1 fruit fly cellular context compared by ENCODE assay signal in the genomic region with DNA sequence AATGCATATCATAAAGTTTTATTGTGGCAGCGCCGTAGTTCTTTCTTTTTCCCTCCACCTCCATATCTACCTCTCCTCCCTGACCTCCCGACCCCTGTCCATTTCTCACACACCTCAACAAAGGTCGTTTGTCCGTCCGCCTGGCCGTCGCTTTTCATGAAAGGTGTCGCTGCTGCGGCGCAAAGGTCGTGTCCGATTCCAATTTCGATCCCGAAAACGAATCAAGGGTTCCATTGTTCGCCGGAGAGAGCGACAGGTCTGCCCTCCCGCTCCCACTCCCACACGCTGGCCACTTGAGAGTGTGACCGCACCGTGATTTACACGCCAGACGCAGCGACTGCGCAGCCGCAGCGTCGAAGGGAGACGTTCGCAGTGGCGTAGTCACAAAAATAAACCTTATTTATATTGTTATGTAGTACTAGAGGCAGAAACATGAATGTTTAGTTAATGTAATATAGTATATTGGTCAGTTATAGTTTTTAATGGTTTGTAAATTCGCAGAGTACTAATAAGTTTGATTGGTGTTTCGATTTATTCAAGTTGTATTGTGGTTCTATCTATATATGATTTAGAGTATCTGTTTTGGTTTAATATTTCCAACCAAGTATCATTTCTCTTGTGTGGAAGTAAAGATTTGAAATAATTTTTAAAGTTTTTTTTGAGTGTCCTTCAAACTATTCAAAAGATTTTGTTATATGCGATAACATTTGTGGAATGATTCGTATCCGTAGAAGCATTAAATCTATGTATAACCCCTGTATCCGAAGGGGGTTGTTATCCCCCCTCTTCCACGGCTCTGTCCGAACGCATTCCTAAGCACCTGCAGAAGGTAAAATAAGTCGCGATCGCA.
TF ChIP-seq lines count a peak whose summit lies in the region.

No protein-coding gene starts in this region.

TF ChIP-seq in whole organism, embryonic, 481 proteins besides CTCF, POLR2A, EP300 and RAD21 (continued from another document and continues in another):
- no peak for TF ChIP-seq CG1024 (GFP tag; IDR thresholded peaks at IDR 0.05; lab: Robert Waterston, UW)
- no peak for TF ChIP-seq fd64A (GFP tag; optimal IDR thresholded peaks at IDR 0.05; lab: Kevin White, UChicago)
- TF ChIP-seq CG16815 (GFP tag; optimal IDR thresholded peaks at IDR 0.05; lab: Kevin White, UChicago) = peak; percentile 75
- TF ChIP-seq Sry-δ (GFP tag; optimal IDR thresholded peaks at IDR 0.05; lab: Kevin White, UChicago) = no peak
- TF ChIP-seq ap (GFP tag; IDR thresholded peaks at IDR 0.05; lab: Robert Waterston, UW) = no peak
- TF ChIP-seq Dad (GFP tag; optimal IDR thresholded peaks at IDR 0.05; lab: Kevin White, UChicago) = peak; percentile 2
- TF ChIP-seq CG15073 (GFP tag; optimal IDR thresholded peaks at IDR 0.05; lab: Kevin White, UChicago) = no peak
- TF ChIP-seq phol (tag; optimal IDR thresholded peaks at IDR 0.05; lab: Kevin White, UChicago) = peak; percentile 65
- TF ChIP-seq Kr (GFP tag; optimal IDR thresholded peaks at IDR 0.05; lab: Kevin White, UChicago) = peak; percentile 45
- TF ChIP-seq croc (GFP tag; conservative IDR thresholded peaks at IDR 0.05; lab: Robert Waterston, UW) = peak; percentile 19; the same call in 1 of the 3 replicates
- peak; percentile 52 for TF ChIP-seq cato (GFP tag; optimal IDR thresholded peaks at IDR 0.05; lab: Kevin White, UChicago; ENCODE audit: borderline replicate concordance)
- peak; percentile 63 for TF ChIP-seq CG12236 (GFP tag; optimal IDR thresholded peaks at IDR 0.05; lab: Kevin White, UChicago)
- TF ChIP-seq CG16813 (GFP tag; IDR thresholded peaks at IDR 0.05; lab: Robert Waterston, UW; ENCODE audit: partially characterized antibody) = no peak
- no peak for TF ChIP-seq CG3281 (GFP tag; optimal IDR thresholded peaks at IDR 0.05; lab: Kevin White, UChicago)
- no peak for TF ChIP-seq cwo (GFP tag; optimal IDR thresholded peaks at IDR 0.05; lab: Kevin White, UChicago)
- peak; percentile 75 for TF ChIP-seq tio (GFP tag; optimal IDR thresholded peaks at IDR 0.05; lab: Kevin White, UChicago)
- peak; percentile 81 for TF ChIP-seq CG14710 (tag; optimal IDR thresholded peaks at IDR 0.05; lab: Kevin White, UChicago)
- peak; percentile 46 for TF ChIP-seq da (GFP tag; optimal IDR thresholded peaks at IDR 0.05; lab: Kevin White, UChicago)
- peak; percentile 69 for TF ChIP-seq CG12391 (tag; optimal IDR thresholded peaks at IDR 0.05; lab: Kevin White, UChicago)
- TF ChIP-seq CG18011 (GFP tag; optimal IDR thresholded peaks at IDR 0.05; lab: Kevin White, UChicago) = no peak
- TF ChIP-seq CG10654 (GFP tag; optimal IDR thresholded peaks at IDR 0.05; lab: Kevin White, UChicago) = peak; percentile 24
- TF ChIP-seq H2.0 (GFP tag; IDR thresholded peaks at IDR 0.05; lab: Robert Waterston, UW) = peak; percentile 23; the same call in 1 of the 2 replicates
- TF ChIP-seq CG2202 (tag; optimal IDR thresholded peaks at IDR 0.05; lab: Kevin White, UChicago) = peak; percentile 57
- TF ChIP-seq ci (GFP tag; IDR thresholded peaks at IDR 0.05; lab: Robert Waterston, UW) = 0 out of 3 replicates have a peak, but pooled peaks have one; percentile 36
- TF ChIP-seq dm (GFP tag; optimal IDR thresholded peaks at IDR 0.05; lab: Kevin White, UChicago) = peak; percentile 18
- TF ChIP-seq repo (GFP tag; optimal IDR thresholded peaks at IDR 0.05; lab: Kevin White, UChicago) = peak; percentile 14
- peak; percentile 58 for TF ChIP-seq Antp (GFP tag; optimal IDR thresholded peaks at IDR 0.05; lab: Kevin White, UChicago)
- no peak for TF ChIP-seq CG31441 (GFP tag; IDR thresholded peaks at IDR 0.05; lab: Robert Waterston, UW)
- no peak for TF ChIP-seq CG12299 (tag; optimal IDR thresholded peaks at IDR 0.05; lab: Kevin White, UChicago)
- peak; percentile 98 for TF ChIP-seq CG15479 (GFP tag; optimal IDR thresholded peaks at IDR 0.05; lab: Kevin White, UChicago)
- peak; percentile 4 for TF ChIP-seq CG3407 (GFP tag; optimal IDR thresholded peaks at IDR 0.05; lab: Kevin White, UChicago)
- TF ChIP-seq inv (GFP tag; IDR thresholded peaks at IDR 0.05; lab: Robert Waterston, UW; ENCODE audit: partially characterized antibody) = 0 out of 2 replicates have a peak, but pooled peaks have one; percentile 12
- no peak for TF ChIP-seq Ada2b (GFP tag; IDR thresholded peaks at IDR 0.05; lab: Robert Waterston, UW)
- TF ChIP-seq CG6813 (GFP tag; optimal IDR thresholded peaks at IDR 0.05; lab: Kevin White, UChicago) = peak; percentile 4
- TF ChIP-seq lola (GFP tag; optimal IDR thresholded peaks at IDR 0.05; lab: Kevin White, UChicago) = peak in 1 of 3 experiments; percentile 93
- peak; percentile 9 for TF ChIP-seq nom (GFP tag; optimal IDR thresholded peaks at IDR 0.05; lab: Kevin White, UChicago)
- TF ChIP-seq YL-1 (GFP tag; optimal IDR thresholded peaks at IDR 0.05; lab: Kevin White, UChicago) = no peak
- peak; percentile 4 to 97 for TF ChIP-seq tll (GFP tag; optimal IDR thresholded peaks at IDR 0.05; lab: Kevin White, UChicago)
- TF ChIP-seq CG5953 (GFP tag; IDR thresholded peaks at IDR 0.05; lab: Robert Waterston, UW) = 0 out of 2 replicates have a peak, but pooled peaks have one; percentile 32
- TF ChIP-seq Rx (GFP tag; IDR thresholded peaks at IDR 0.05; lab: Robert Waterston, UW) = no peak
- TF ChIP-seq corto (GFP tag; optimal IDR thresholded peaks at IDR 0.05; lab: Kevin White, UChicago) = no peak
- peak; percentile 57 for TF ChIP-seq pros (GFP tag; optimal IDR thresholded peaks at IDR 0.05; lab: Kevin White, UChicago)
- peak; percentile 31 for TF ChIP-seq ATbp (GFP tag; optimal IDR thresholded peaks at IDR 0.05; lab: Kevin White, UChicago)
- TF ChIP-seq ara (GFP tag; IDR thresholded peaks at IDR 0.05; lab: Robert Waterston, UW) = peak; percentile 58; the same call in 1 of the 2 replicates
- TF ChIP-seq Ets65A (GFP tag; lab: Kevin White, UChicago) = peak; percentile 55
- TF ChIP-seq E2f2 (GFP tag; IDR thresholded peaks at IDR 0.05; lab: Robert Waterston, UW) = no peak
- peak; percentile 66 for TF ChIP-seq CG1602 (GFP tag; optimal IDR thresholded peaks at IDR 0.05; lab: Kevin White, UChicago)
- no peak for TF ChIP-seq pita (GFP tag; optimal IDR thresholded peaks at IDR 0.05; lab: Kevin White, UChicago)
- TF ChIP-seq cad (GFP tag; optimal IDR thresholded peaks at IDR 0.05; lab: Kevin White, UChicago) = peak; percentile 98
- TF ChIP-seq emc (GFP tag; optimal IDR thresholded peaks at IDR 0.05; lab: Kevin White, UChicago) = no peak
- no peak for TF ChIP-seq Lhr (GFP tag; optimal IDR thresholded peaks at IDR 0.05; lab: Kevin White, UChicago)
- no peak for TF ChIP-seq Doc2 (GFP tag; IDR thresholded peaks at IDR 0.05; lab: Robert Waterston, UW)
- peak; percentile 29; the same call in 1 of the 3 replicates for TF ChIP-seq ase (GFP tag; IDR thresholded peaks at IDR 0.05; lab: Robert Waterston, UW)
- no peak for TF ChIP-seq Hmx (GFP tag; optimal IDR thresholded peaks at IDR 0.05; lab: Kevin White, UChicago)
- TF ChIP-seq ssp (GFP tag; IDR thresholded peaks at IDR 0.05; lab: Robert Waterston, UW) = 0 out of 2 replicates have a peak, but pooled peaks have one; percentile 15
- no peak for TF ChIP-seq gcm2 (GFP tag; optimal IDR thresholded peaks at IDR 0.05; lab: Kevin White, UChicago)
- TF ChIP-seq org-1 (GFP tag; optimal IDR thresholded peaks at IDR 0.05; lab: Kevin White, UChicago) = peak; percentile 46
- peak; percentile 63 for TF ChIP-seq D19A (tag; optimal IDR thresholded peaks at IDR 0.05; lab: Kevin White, UChicago)
- no peak for TF ChIP-seq NK7.1 (GFP tag; optimal IDR thresholded peaks at IDR 0.05; lab: Kevin White, UChicago)
- peak; percentile 34 for TF ChIP-seq CG10366 (GFP tag; IDR thresholded peaks at IDR 0.05; lab: Robert Waterston, UW)
- no peak for TF ChIP-seq nau (GFP tag; optimal IDR thresholded peaks at IDR 0.05; lab: Kevin White, UChicago)
- peak; percentile 78 for TF ChIP-seq CoRest (tag; optimal IDR thresholded peaks at IDR 0.05; lab: Kevin White, UChicago)
- peak; percentile 36 for TF ChIP-seq ems (GFP tag; optimal IDR thresholded peaks at IDR 0.05; lab: Kevin White, UChicago)
- peak; percentile 77 for TF ChIP-seq CG17829 (tag; optimal IDR thresholded peaks at IDR 0.05; lab: Kevin White, UChicago)
- no peak for TF ChIP-seq CG5180 (GFP tag; optimal IDR thresholded peaks at IDR 0.05; lab: Kevin White, UChicago)
- 0 out of 3 replicates have a peak, but pooled peaks have one; percentile 31 for TF ChIP-seq CG11093 (GFP tag; IDR thresholded peaks at IDR 0.05; lab: Robert Waterston, UW)
- TF ChIP-seq sisA (GFP tag; IDR thresholded peaks at IDR 0.05; lab: Robert Waterston, UW) = peak; percentile 42; the same call in 1 of the 2 replicates
- TF ChIP-seq Stat92E (GFP tag; optimal IDR thresholded peaks at IDR 0.05; lab: Kevin White, UChicago) = no peak
- TF ChIP-seq trh (GFP tag; optimal IDR thresholded peaks at IDR 0.05; lab: Kevin White, UChicago) = peak; percentile 55
- 0 out of 3 replicates have a peak, but pooled peaks have one; percentile 2 for TF ChIP-seq sr (GFP tag; IDR thresholded peaks at IDR 0.05; lab: Robert Waterston, UW)
- TF ChIP-seq dan (GFP tag; IDR thresholded peaks at IDR 0.05; lab: Robert Waterston, UW) = 0 out of 2 replicates have a peak, but pooled peaks have one; percentile 19
- no peak for TF ChIP-seq Lim3 (GFP tag; IDR thresholded peaks at IDR 0.05; lab: Robert Waterston, UW)
- TF ChIP-seq CG2712 (tag; optimal IDR thresholded peaks at IDR 0.05; lab: Kevin White, UChicago) = peak; percentile 84
- no peak for TF ChIP-seq Oaz (GFP tag; IDR thresholded peaks at IDR 0.05; lab: Robert Waterston, UW)
- TF ChIP-seq Atf6 (GFP tag; IDR thresholded peaks at IDR 0.05; lab: Robert Waterston, UW) = no peak
- TF ChIP-seq tx (GFP tag; optimal IDR thresholded peaks at IDR 0.05; lab: Kevin White, UChicago) = no peak
- peak; percentile 40; the same call in 1 of the 2 replicates for TF ChIP-seq CG6689 (GFP tag; IDR thresholded peaks at IDR 0.05; lab: Robert Waterston, UW)
- TF ChIP-seq CG10959 (GFP tag; IDR thresholded peaks at IDR 0.05; lab: Robert Waterston, UW) = peak; percentile 38; the same call in 1 of the 2 replicates
- TF ChIP-seq jing (GFP tag; optimal IDR thresholded peaks at IDR 0.05; lab: Kevin White, UChicago) = peak; percentile 14
- TF ChIP-seq CG4360 (GFP tag; IDR thresholded peaks at IDR 0.05; lab: Robert Waterston, UW) = peak; percentile 32; the same call in 1 of the 2 replicates
- TF ChIP-seq run (tag; optimal IDR thresholded peaks at IDR 0.05; lab: Kevin White, UChicago) = no peak
- peak; percentile 68 for TF ChIP-seq CG16863 (GFP tag; optimal IDR thresholded peaks at IDR 0.05; lab: Kevin White, UChicago)
- 0 out of 2 replicates have a peak, but pooled peaks have one; percentile 48 for TF ChIP-seq aop (GFP tag; IDR thresholded peaks at IDR 0.05; lab: Robert Waterston, UW)
- TF ChIP-seq Ssrp (tag; optimal IDR thresholded peaks at IDR 0.05; lab: Kevin White, UChicago) = peak; percentile 75
- peak; percentile 67 for TF ChIP-seq Hr3 (GFP tag; optimal IDR thresholded peaks at IDR 0.05; lab: Kevin White, UChicago)
- TF ChIP-seq CG18764 (GFP tag; optimal IDR thresholded peaks at IDR 0.05; lab: Kevin White, UChicago) = peak; percentile 41
- TF ChIP-seq CG13424 (tag; optimal IDR thresholded peaks at IDR 0.05; lab: Kevin White, UChicago) = peak; percentile 68
- TF ChIP-seq Hr78 (GFP tag; optimal IDR thresholded peaks at IDR 0.05; lab: Kevin White, UChicago) = peak in 1 of 2 experiments; percentile 98
- peak; percentile 82 for TF ChIP-seq nmo (GFP tag; optimal IDR thresholded peaks at IDR 0.05; lab: Kevin White, UChicago)
- TF ChIP-seq hbn (GFP tag; IDR thresholded peaks at IDR 0.05; lab: Robert Waterston, UW; ENCODE audit: partially characterized antibody) = no peak
- peak; percentile 92 for TF ChIP-seq crol (GFP tag; IDR thresholded peaks at IDR 0.05; lab: Robert Waterston, UW)
- TF ChIP-seq Dbx (GFP tag; IDR thresholded peaks at IDR 0.05; lab: Robert Waterston, UW) = no peak
- TF ChIP-seq btn (GFP tag; optimal IDR thresholded peaks at IDR 0.05; lab: Kevin White, UChicago) = peak; percentile 52
- TF ChIP-seq CG7271 (tag; optimal IDR thresholded peaks at IDR 0.05; lab: Kevin White, UChicago) = peak; percentile 43
- peak; percentile 26; the same call in 1 of the 4 replicates for TF ChIP-seq Gug (GFP tag; IDR thresholded peaks at IDR 0.05; lab: Robert Waterston, UW)
- peak; percentile 31 for TF ChIP-seq Nf-YB (GFP tag; optimal IDR thresholded peaks at IDR 0.05; lab: Kevin White, UChicago)
- peak; percentile 22 for TF ChIP-seq HLHmδ (GFP tag; optimal IDR thresholded peaks at IDR 0.05; lab: Kevin White, UChicago)
- peak; percentile 70 for TF ChIP-seq Atf-2 (GFP tag; optimal IDR thresholded peaks at IDR 0.05; lab: Kevin White, UChicago)
- no peak for TF ChIP-seq sug (tag; optimal IDR thresholded peaks at IDR 0.05; lab: Kevin White, UChicago)
- TF ChIP-seq Atf3 (GFP tag; optimal IDR thresholded peaks at IDR 0.05; lab: Kevin White, UChicago) = peak; percentile 51
- TF ChIP-seq Xbp1 (GFP tag; optimal IDR thresholded peaks at IDR 0.05; lab: Kevin White, UChicago) = peak; percentile 63
- TF ChIP-seq CG14667 (GFP tag; IDR thresholded peaks at IDR 0.05; lab: Robert Waterston, UW) = peak; percentile 22; the same call in 1 of the 2 replicates
- peak in 1 of 2 experiments; percentile 62 for TF ChIP-seq eve (GFP tag; optimal IDR thresholded peaks at IDR 0.05; lab: Kevin White, UChicago)
- TF ChIP-seq CG3838 (GFP tag; optimal IDR thresholded peaks at IDR 0.05; lab: Kevin White, UChicago) = no peak
- TF ChIP-seq Pdp1 (GFP tag; optimal IDR thresholded peaks at IDR 0.05; lab: Kevin White, UChicago) = peak; percentile 47
- TF ChIP-seq CG9437 (GFP tag; optimal IDR thresholded peaks at IDR 0.05; lab: Kevin White, UChicago) = peak; percentile 67
- peak; percentile 96 for TF ChIP-seq D (optimal IDR thresholded peaks at IDR 0.05; lab: Kevin White, UChicago)
- TF ChIP-seq D (GFP tag; optimal IDR thresholded peaks at IDR 0.05; lab: Kevin White, UChicago) = peak; percentile 75
- no peak for TF ChIP-seq ash1 (GFP tag; optimal IDR thresholded peaks at IDR 0.05; lab: Kevin White, UChicago)
- TF ChIP-seq CG5245 (GFP tag; optimal IDR thresholded peaks at IDR 0.05; lab: Kevin White, UChicago) = peak; percentile 27
- peak; percentile 73 for TF ChIP-seq CG10267 (tag; optimal IDR thresholded peaks at IDR 0.05; lab: Kevin White, UChicago)
- no peak for TF ChIP-seq slou (GFP tag; optimal IDR thresholded peaks at IDR 0.05; lab: Kevin White, UChicago)
- peak; percentile 95 for TF ChIP-seq sens (GFP tag; lab: Kevin White, UChicago)
- no peak for TF ChIP-seq exex (tag; optimal IDR thresholded peaks at IDR 0.05; lab: Kevin White, UChicago)
- TF ChIP-seq CG12942 (GFP tag; optimal IDR thresholded peaks at IDR 0.05; lab: Kevin White, UChicago) = peak; percentile 3
- TF ChIP-seq Myb (GFP tag; optimal IDR thresholded peaks at IDR 0.05; lab: Kevin White, UChicago) = peak; percentile 17
- peak; percentile 33 for TF ChIP-seq trem (tag; optimal IDR thresholded peaks at IDR 0.05; lab: Kevin White, UChicago)
- TF ChIP-seq pfk (GFP tag; optimal IDR thresholded peaks at IDR 0.05; lab: Kevin White, UChicago) = no peak
- TF ChIP-seq twi (tag; optimal IDR thresholded peaks at IDR 0.05; lab: Kevin White, UChicago) = peak; percentile 65
